Worm (Caenorhabditis elegans): Measurements from ENCODE around the gene W09B6.4.

The W09B6.4 gene

ce11 chrII:1133295-1133694, 7.3 kb downstream of the W09B6.4 start:
- TF ChIP-seq unc-62 (GFP tag; optimal IDR thresholded peaks at IDR 0.05) = no peak

- TF ChIP-seq unc-62 (GFP tag; optimal IDR thresholded peaks at IDR 0.05) = no peak
Measured at ce11 chrII:1132750-1133149, 7.9 kb downstream of the W09B6.4 start.

ce11 chrII:1131821-1132220, 8.8 kb downstream of the W09B6.4 start:
- no peak for TF ChIP-seq unc-62 (GFP tag; optimal IDR thresholded peaks at IDR 0.05)

- TF ChIP-seq unc-62 (GFP tag; optimal IDR thresholded peaks at IDR 0.05) = no peak
Measured at ce11 chrII:1131367-1131766, 9.3 kb downstream of the W09B6.4 start.

ce11 chrII:1130241-1130640, 10.4 kb downstream of the W09B6.4 start:
- no peak for TF ChIP-seq unc-62 (GFP tag; optimal IDR thresholded peaks at IDR 0.05)

- no peak for TF ChIP-seq unc-62 (GFP tag; optimal IDR thresholded peaks at IDR 0.05)
Measured at ce11 chrII:1127676-1128075, 13.0 kb downstream of the W09B6.4 start, which contains the start of gene taf-6.1. taf-6.1 (plus strand) TSS chrII:1127976.

ce11 chrII:1126472-1126871, 14.2 kb downstream of the W09B6.4 start:
- no peak for TF ChIP-seq unc-62 (GFP tag; optimal IDR thresholded peaks at IDR 0.05)

- TF ChIP-seq unc-62 (GFP tag; optimal IDR thresholded peaks at IDR 0.05) = no peak
Measured at ce11 chrII:1124757-1125156, 15.9 kb downstream of the W09B6.4 start.

- no peak for TF ChIP-seq unc-62 (GFP tag; optimal IDR thresholded peaks at IDR 0.05)
Measured at ce11 chrII:1123208-1123607, 17.4 kb downstream of the W09B6.4 start, which contains the start of the genes sut-1 and eri-3. sut-1 (minus strand) TSS chrII:1123265. eri-3 (plus strand) TSS chrII:1123534.

ce11 chrII:1117992-1118729, 22.5 kb downstream of the W09B6.4 start, which contains the start of gene lips-13:
lips-13 (minus strand) TSS chrII:1118042.
- TF ChIP-seq unc-62 (GFP tag; optimal IDR thresholded peaks at IDR 0.05) = no peak

ce11 chrII:1116521-1116920, 24.1 kb downstream of the W09B6.4 start:
- no peak for TF ChIP-seq unc-62 (GFP tag; optimal IDR thresholded peaks at IDR 0.05)

ce11 chrII:1114133-1114532, 26.5 kb downstream of the W09B6.4 start, which contains the start of gene lips-12:
lips-12 (minus strand) TSS chrII:1114233.
- TF ChIP-seq unc-62 (GFP tag; optimal IDR thresholded peaks at IDR 0.05) = no peak

ce11 chrII:1110901-1111300, 29.7 kb downstream of the W09B6.4 start, which contains the start of gene lips-11:
lips-11 (minus strand) TSS chrII:1111001.
- TF ChIP-seq unc-62 (GFP tag; optimal IDR thresholded peaks at IDR 0.05) = no peak

ce11 chrII:1106914-1107597, 33.6 kb downstream of the W09B6.4 start, which contains the start of gene col-40:
col-40 (minus strand) TSS chrII:1106964.
- TF ChIP-seq unc-62 (GFP tag; optimal IDR thresholded peaks at IDR 0.05) = no peak

- TF ChIP-seq unc-62 (GFP tag; optimal IDR thresholded peaks at IDR 0.05) = no peak
Measured at ce11 chrII:1105291-1105690, 35.3 kb downstream of the W09B6.4 start.

- TF ChIP-seq unc-62 (GFP tag; optimal IDR thresholded peaks at IDR 0.05) = no peak
Measured at ce11 chrII:1104409-1104808, 36.2 kb downstream of the W09B6.4 start, which contains the start of gene T13B5.9. T13B5.9 (minus strand) TSS chrII:1104509.

Data from whole organism, dauer.